Fruit fly (Drosophila melanogaster) whole organism, embryonic: Measurements from ENCODE around the gene CG14286.

Experiments
- Atf3 ChIP-seq: fragments of 200-800 bp; sonication (Bioruptor generic); optimal IDR thresholded peaks from 3 replicates; lab custom pipeline; 2016; ENCODE audit warnings: missing biosample characterization, missing genetic modification characterization
- Blimp-1 ChIP-seq: fragments of 200-800 bp; sonication (Bioruptor generic); optimal IDR thresholded peaks from 3 replicates; lab custom pipeline; 2018; ENCODE audit warnings: missing biosample characterization, missing genetic modification characterization, mild to moderate bottlenecking, moderate library complexity, missing genetic modification reagents
- CG1024 ChIP-seq: fragments of 200-800 bp; sonication (Bioruptor generic); IDR thresholded peaks from 2 replicates; pipeline ENCODE4 v1.3.6; 2022; ENCODE audit warnings: missing biosample characterization, missing genetic modification characterization
- CG10959 ChIP-seq: fragments of 200-800 bp; sonication (Bioruptor generic); IDR thresholded peaks from 2 replicates; pipeline ENCODE4 v1.3.6; 2022; ENCODE audit warnings: missing biosample characterization, missing genetic modification characterization
- CG11456 ChIP-seq: fragments of 200-800 bp; sonication (Bioruptor generic); IDR thresholded peaks from 3 replicates; pipeline ENCODE4 v1.3.6; 2022; ENCODE audit warnings: missing biosample characterization, missing genetic modification characterization
- CG12155 ChIP-seq: fragments of 200-800 bp; sonication (Bioruptor generic); optimal IDR thresholded peaks from 3 replicates; lab custom pipeline; 2016; ENCODE audit warnings: missing biosample characterization, missing genetic modification characterization
- CG12236 ChIP-seq: fragments of 200-800 bp; sonication (Bioruptor generic); optimal IDR thresholded peaks from 2 replicates; lab custom pipeline; 2016; ENCODE audit warnings: missing biosample characterization, missing genetic modification characterization
- CG15073 ChIP-seq: fragments of 200-800 bp; sonication (Bioruptor generic); optimal IDR thresholded peaks from 2 replicates; lab custom pipeline; 2016; ENCODE audit warnings: missing biosample characterization, missing genetic modification characterization
- CG1603 ChIP-seq: fragments of 200-800 bp; sonication (Bioruptor generic); optimal IDR thresholded peaks from 2 replicates; lab custom pipeline; 2019; ENCODE audit warnings: missing biosample characterization, mild to moderate bottlenecking, missing genetic modification characterization, moderate library complexity
- CG17802 ChIP-seq: fragments of 200-800 bp; sonication (Bioruptor generic); optimal IDR thresholded peaks from 2 replicates; lab custom pipeline; 2018; ENCODE audit warnings: missing biosample characterization, mild to moderate bottlenecking, missing genetic modification characterization, moderate library complexity
- CG1792 ChIP-seq: fragments of 200-800 bp; sonication (Bioruptor generic); optimal IDR thresholded peaks from 2 replicates; lab custom pipeline; 2016; ENCODE audit warnings: missing biosample characterization, missing genetic modification characterization
- CG18599 ChIP-seq: fragments of 200-800 bp; sonication (Bioruptor generic); optimal IDR thresholded peaks from 3 replicates; lab custom pipeline; 2017; ENCODE audit warnings: missing biosample characterization, missing genetic modification characterization, mild to moderate bottlenecking, moderate library complexity, missing genetic modification reagents
- CG3065 ChIP-seq: fragments of 200-800 bp; sonication (Bioruptor generic); optimal IDR thresholded peaks from 2 replicates; lab custom pipeline; 2016; ENCODE audit warnings: missing biosample characterization, missing genetic modification characterization
- CG3163 ChIP-seq: fragments of 200-800 bp; sonication (Bioruptor generic); optimal IDR thresholded peaks from 3 replicates; lab custom pipeline; 2016; ENCODE audit warnings: missing biosample characterization, missing genetic modification characterization
- CG33213 ChIP-seq: fragments of 200-800 bp; sonication (Bioruptor generic); optimal IDR thresholded peaks from 3 replicates; lab custom pipeline; 2016; ENCODE audit warnings: missing biosample characterization, missing genetic modification characterization
- CG34376 ChIP-seq: fragments of 200-800 bp; sonication (Bioruptor generic); optimal IDR thresholded peaks from 2 replicates; lab custom pipeline; 2018; ENCODE audit warnings: missing biosample characterization, mild to moderate bottlenecking, missing genetic modification characterization
- CG4730 ChIP-seq: fragments of 200-800 bp; sonication (Bioruptor generic); IDR thresholded peaks from 2 replicates; pipeline ENCODE4 v1.3.6; 2022; ENCODE audit warnings: missing biosample characterization, missing genetic modification characterization
- CG6175 ChIP-seq: fragments of 200-800 bp; sonication (Bioruptor generic); IDR thresholded peaks from 3 replicates; pipeline ENCODE4 v1.3.6; 2022; ENCODE audit warnings: missing biosample characterization, missing genetic modification characterization
- CG6791 ChIP-seq: fragments of 200-800 bp; sonication (Bioruptor generic); IDR thresholded peaks from 3 replicates; pipeline ENCODE4 v1.3.6; 2022; ENCODE audit warnings: missing biosample characterization, missing genetic modification characterization; ENCODE audit not compliant: partially characterized antibody
- CG6854 ChIP-seq: fragments of 200-800 bp; sonication (Bioruptor generic); optimal IDR thresholded peaks from 3 replicates; lab custom pipeline; 2017; ENCODE audit warnings: missing biosample characterization, mild to moderate bottlenecking, missing genetic modification characterization
- CG8089 ChIP-seq: fragments of 200-800 bp; sonication (Bioruptor generic); optimal IDR thresholded peaks from 3 replicates; lab custom pipeline; 2016; ENCODE audit warnings: missing biosample characterization, missing genetic modification characterization
- CG9727 ChIP-seq: fragments of 200-800 bp; sonication (Bioruptor generic); optimal IDR thresholded peaks from 3 replicates; lab custom pipeline; 2017; ENCODE audit warnings: missing biosample characterization, mild to moderate bottlenecking, missing genetic modification characterization
- CG9876 ChIP-seq: fragments of 200-800 bp; sonication (Bioruptor generic); optimal IDR thresholded peaks from 2 replicates; lab custom pipeline; 2016; ENCODE audit warnings: missing biosample characterization, missing genetic modification characterization
- Dek ChIP-seq: fragments of 200-800 bp; sonication (Bioruptor generic); optimal IDR thresholded peaks from 3 replicates; lab custom pipeline; 2019; ENCODE audit warnings: missing biosample characterization, mild to moderate bottlenecking, missing genetic modification characterization, moderate library complexity
- Dfd ChIP-seq, 2 experiments: fragments of >200 bp; optimal IDR thresholded peaks; 2 replicates each; lab custom pipeline; 2017; ENCODE audit warnings: missing biosample characterization in 2 of 2, missing genetic modification characterization in 2 of 2
- Fer3 ChIP-seq: fragments of 200-800 bp; sonication (Bioruptor generic); optimal IDR thresholded peaks from 2 replicates; lab custom pipeline; 2018; ENCODE audit warnings: missing biosample characterization, mild to moderate bottlenecking, missing genetic modification characterization, moderate library complexity
- HLH4C ChIP-seq: fragments of 200-800 bp; sonication (Bioruptor generic); IDR thresholded peaks from 3 replicates; pipeline ENCODE4 v1.3.6; 2022; ENCODE audit warnings: missing biosample characterization, missing genetic modification characterization; ENCODE audit not compliant: partially characterized antibody
- HLHmδ ChIP-seq: fragments of 200-800 bp; sonication (Bioruptor generic); optimal IDR thresholded peaks from 2 replicates; lab custom pipeline; 2018; ENCODE audit warnings: missing biosample characterization, mild to moderate bottlenecking, missing genetic modification characterization, moderate library complexity
- Hmr ChIP-seq: fragments of 200-800 bp; sonication (Bioruptor generic); optimal IDR thresholded peaks from 3 replicates; lab custom pipeline; 2017; ENCODE audit warnings: mild to moderate bottlenecking, missing biosample characterization, missing genetic modification reagents, missing genetic modification characterization
- Pdp1 ChIP-seq, 2 experiments: fragments of 200-800 bp; sonication (Bioruptor generic); optimal IDR thresholded peaks; 3 replicates each; lab custom pipeline; 2016; ENCODE audit warnings: missing biosample characterization in 2 of 2, missing genetic modification characterization in 2 of 2, mild to moderate bottlenecking in 1 of 2, moderate library complexity in 1 of 2
- Rfx ChIP-seq: fragments of 200-800 bp; sonication (Bioruptor generic); IDR thresholded peaks from 2 replicates; pipeline ENCODE4 v1.3.6; 2022; ENCODE audit warnings: missing biosample characterization, missing genetic modification characterization
- Side ChIP-seq: fragments of 200-800 bp; sonication (Bioruptor generic); optimal IDR thresholded peaks from 2 replicates; lab custom pipeline; 2016; ENCODE audit warnings: missing biosample characterization, missing genetic modification characterization
- Sin3A ChIP-seq: fragments of >200 bp; optimal IDR thresholded peaks from 2 replicates; lab custom pipeline; 2018
- Sry-δ ChIP-seq: fragments of 200-800 bp; sonication (Bioruptor generic); optimal IDR thresholded peaks from 2 replicates; lab custom pipeline; 2016; ENCODE audit warnings: missing biosample characterization, missing genetic modification characterization
- TFAM ChIP-seq: fragments of 200-800 bp; sonication (Bioruptor generic); optimal IDR thresholded peaks from 2 replicates; lab custom pipeline; 2017; ENCODE audit warnings: missing biosample characterization, missing genetic modification characterization, inconsistent platforms
- Xrp1 ChIP-seq: fragments of 200-800 bp; sonication (Bioruptor generic); IDR thresholded peaks from 2 replicates; pipeline ENCODE4 v1.3.6; 2022; ENCODE audit warnings: missing biosample characterization, missing genetic modification characterization
- ab ChIP-seq: fragments of 200-800 bp; sonication (Bioruptor generic); optimal IDR thresholded peaks from 2 replicates; lab custom pipeline; 2016; ENCODE audit warnings: missing biosample characterization, missing genetic modification characterization
- cato ChIP-seq: fragments of 200-800 bp; sonication (Bioruptor generic); optimal IDR thresholded peaks from 2 replicates; lab custom pipeline; 2016; ENCODE audit warnings: missing biosample characterization, missing genetic modification characterization, borderline replicate concordance
- chif ChIP-seq, 2 experiments: fragments of 200-800 bp; sonication (Bioruptor generic); optimal IDR thresholded peaks; 3 replicates each; lab custom pipeline; 2016; ENCODE audit warnings: missing biosample characterization in 2 of 2, missing genetic modification characterization in 2 of 2
- crc ChIP-seq: fragments of 200-800 bp; sonication (Bioruptor generic); optimal IDR thresholded peaks from 2 replicates; lab custom pipeline; 2016; ENCODE audit warnings: missing biosample characterization, missing genetic modification characterization
- grau ChIP-seq: fragments of 200-800 bp; optimal IDR thresholded peaks from 3 replicates; lab custom pipeline; 2019; ENCODE audit warnings: missing biosample characterization, mild to moderate bottlenecking, missing genetic modification characterization, moderate library complexity
- kay ChIP-seq: fragments of 200-800 bp; sonication (Bioruptor generic); optimal IDR thresholded peaks from 2 replicates; lab custom pipeline; 2016; ENCODE audit warnings: missing biosample characterization, missing genetic modification characterization
- lola ChIP-seq, 3 experiments: fragments of >200 bp in 2 of 3; fragments of 200-800 bp in 1 of 3; sonication (Bioruptor generic) in 1 of 3; optimal IDR thresholded peaks; 2 replicates each; lab custom pipeline; 2017 to 2019; ENCODE audit warnings: missing biosample characterization in 3 of 3, missing genetic modification characterization in 3 of 3, mild to moderate bottlenecking in 1 of 3, moderate library complexity in 1 of 3
- luna ChIP-seq: fragments of 200-800 bp; sonication (Bioruptor generic); optimal IDR thresholded peaks from 2 replicates; lab custom pipeline; 2016; ENCODE audit warnings: missing biosample characterization, missing genetic modification characterization
- onecut ChIP-seq: fragments of 200-800 bp; sonication (Bioruptor generic); IDR thresholded peaks from 2 replicates; pipeline ENCODE4 v1.3.6; 2022; ENCODE audit warnings: missing biosample characterization, missing genetic modification characterization
- ranshi ChIP-seq: fragments of 200-800 bp; sonication (Bioruptor generic); IDR thresholded peaks from 2 replicates; pipeline ENCODE4 v1.3.6; 2022; ENCODE audit warnings: missing biosample characterization, missing genetic modification characterization
- schlank ChIP-seq: fragments of 200-800 bp; sonication (Bioruptor generic); optimal IDR thresholded peaks from 2 replicates; lab custom pipeline; 2018; ENCODE audit warnings: missing biosample characterization, mild to moderate bottlenecking, missing genetic modification characterization
- slp2 ChIP-seq: fragments of 200-800 bp; sonication (Bioruptor generic); optimal IDR thresholded peaks from 2 replicates; lab custom pipeline; 2016; ENCODE audit warnings: missing biosample characterization, missing genetic modification characterization
- sr ChIP-seq: fragments of 200-800 bp; sonication (Bioruptor generic); IDR thresholded peaks from 3 replicates; pipeline ENCODE4 v1.3.6; 2022; ENCODE audit warnings: missing biosample characterization, missing genetic modification characterization
- trh ChIP-seq: fragments of 200-800 bp; sonication (Bioruptor generic); optimal IDR thresholded peaks from 2 replicates; lab custom pipeline; 2016; ENCODE audit warnings: missing biosample characterization, missing genetic modification characterization
- wek ChIP-seq: fragments of 200-800 bp; sonication (Bioruptor generic); optimal IDR thresholded peaks from 3 replicates; lab custom pipeline; 2018; ENCODE audit warnings: missing biosample characterization, mild to moderate bottlenecking, missing genetic modification characterization, moderate library complexity
- zen2 ChIP-seq: fragments of 200-800 bp; sonication (Bioruptor generic); IDR thresholded peaks from 3 replicates; pipeline ENCODE4 v1.3.6; 2022; ENCODE audit warnings: missing biosample characterization, missing genetic modification characterization; ENCODE audit not compliant: partially characterized antibody

Gene CG14286

DNA sequence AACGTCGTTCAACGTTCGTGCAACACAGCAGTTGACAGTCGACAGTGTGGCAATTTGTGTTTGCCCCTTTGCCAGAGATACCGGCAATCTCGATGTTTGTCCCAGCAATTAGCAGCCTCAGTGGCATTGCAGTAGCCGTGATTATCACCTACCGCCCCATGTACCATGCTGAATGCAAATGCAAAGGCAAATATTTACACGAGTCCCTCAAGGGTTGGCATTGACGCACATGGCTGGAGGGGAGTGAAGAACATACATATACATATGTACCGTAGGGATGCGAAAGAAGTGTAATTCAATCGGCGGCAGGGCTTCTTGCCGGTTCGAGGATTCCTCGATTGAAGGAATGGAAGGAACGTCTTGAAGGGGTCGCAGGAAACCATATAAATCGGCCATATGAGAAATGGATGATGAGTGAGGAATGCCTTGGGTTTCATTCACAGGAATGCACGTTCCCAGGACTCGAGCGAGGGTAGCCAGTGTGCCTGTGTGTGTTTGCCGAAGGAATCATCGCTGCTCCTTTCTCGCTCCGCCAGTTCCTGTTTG lies 23.9 kb upstream of the CG14286 start (continued):
- no peak for TF ChIP-seq CG15073 (GFP tag; lab: Kevin White, UChicago)
- TF ChIP-seq CG1024 (GFP tag; lab: Robert Waterston, UW), result no peak
- TF ChIP-seq TFAM, result no peak
- no peak for TF ChIP-seq Side (GFP tag; lab: Kevin White, UChicago)
- TF ChIP-seq CG10959, result no peak
- TF ChIP-seq CG12236 (GFP tag; lab: Kevin White, UChicago), result no peak
- no peak for TF ChIP-seq zen2 (GFP tag; lab: Robert Waterston, UW)
- TF ChIP-seq sr (GFP tag; lab: Robert Waterston, UW), result no peak
- no peak for TF ChIP-seq CG8089 (GFP tag; lab: Kevin White, UChicago)
- no peak for TF ChIP-seq CG34376 (GFP tag; lab: Kevin White, UChicago)
- no peak for TF ChIP-seq CG9876
- no peak for TF ChIP-seq slp2
- no peak for TF ChIP-seq lola (GFP tag; optimal IDR thresholded peaks at IDR 0.05; lab: Kevin White, UChicago)
- TF ChIP-seq CG1603, result no peak
- TF ChIP-seq chif (GFP tag; optimal IDR thresholded peaks at IDR 0.05; lab: Kevin White, UChicago), result no peak
- TF ChIP-seq grau (tag; lab: Kevin White, UChicago), result no peak
- no peak for TF ChIP-seq kay (GFP tag; lab: Kevin White, UChicago)
- no peak for TF ChIP-seq CG9727 (GFP tag; lab: Kevin White, UChicago)
- TF ChIP-seq CG11456 (GFP tag; lab: Robert Waterston, UW), result no peak
- no peak for TF ChIP-seq Rfx
- TF ChIP-seq CG6791 (GFP tag; lab: Robert Waterston, UW), result no peak
- no peak for TF ChIP-seq Sin3A (lab: Kevin White, UChicago)
- no peak for TF ChIP-seq Sry-δ
- TF ChIP-seq ranshi (GFP tag; lab: Robert Waterston, UW), result no peak
- no peak for TF ChIP-seq Hmr
- TF ChIP-seq CG17802 (tag; lab: Kevin White, UChicago), result no peak
- no peak for TF ChIP-seq schlank (tag; lab: Kevin White, UChicago)
- TF ChIP-seq CG33213 (GFP tag; lab: Kevin White, UChicago), result no peak
- TF ChIP-seq wek, result peak; percentile 34
- TF ChIP-seq Xrp1 (GFP tag; lab: Robert Waterston, UW), result no peak
- TF ChIP-seq Dek (tag; lab: Kevin White, UChicago), result no peak
- TF ChIP-seq Blimp-1 (GFP tag; lab: Kevin White, UChicago), result no peak
- no peak for TF ChIP-seq Pdp1 (GFP tag; optimal IDR thresholded peaks at IDR 0.05; lab: Kevin White, UChicago)
- TF ChIP-seq CG18599 (GFP tag; lab: Kevin White, UChicago), result no peak
- TF ChIP-seq CG12155, result no peak
- TF ChIP-seq Fer3, result no peak
- no peak for TF ChIP-seq trh (GFP tag; lab: Kevin White, UChicago)
- no peak for TF ChIP-seq cato
- TF ChIP-seq ab (GFP tag; lab: Kevin White, UChicago), result no peak
- TF ChIP-seq CG3163 (GFP tag; lab: Kevin White, UChicago), result no peak
- TF ChIP-seq CG6854 (GFP tag; lab: Kevin White, UChicago), result no peak
- no peak for TF ChIP-seq onecut (GFP tag; lab: Robert Waterston, UW)
- no peak for TF ChIP-seq Atf3 (GFP tag; lab: Kevin White, UChicago)
- TF ChIP-seq luna, result no peak
- no peak for TF ChIP-seq Dfd (GFP tag; optimal IDR thresholded peaks at IDR 0.05; lab: Kevin White, UChicago)
- no peak for TF ChIP-seq CG4730 (GFP tag; lab: Robert Waterston, UW)
- no peak for TF ChIP-seq crc (GFP tag; lab: Kevin White, UChicago)
- TF ChIP-seq CG3065 (GFP tag; lab: Kevin White, UChicago), result no peak
- no peak for TF ChIP-seq CG1792 (GFP tag; lab: Kevin White, UChicago)
- no peak for TF ChIP-seq HLH4C (GFP tag; lab: Robert Waterston, UW)
- TF ChIP-seq CG6175 (GFP tag; lab: Robert Waterston, UW), result no peak
- peak; percentile 16 for TF ChIP-seq HLHmδ (GFP tag; lab: Kevin White, UChicago)
